Fruit fly (Drosophila melanogaster) whole organism: ENCODE data around the gene CG10317.

Source experiments
- CG8478 ChIP-seq: fragments of >200 bp; optimal IDR thresholded peaks from 2 replicates; lab custom pipeline; 2018; ENCODE audit warnings: inconsistent platforms
- Dll ChIP-seq: fragments of >200 bp; optimal IDR thresholded peaks from 2 replicates; lab custom pipeline; 2017
- EcR ChIP-seq, 2 experiments: fragments of >200 bp; optimal IDR thresholded peaks; 2 replicates each; lab custom pipeline; 2017; ENCODE audit warnings: missing biosample characterization in 2 of 2, missing genetic modification characterization in 2 of 2, missing genetic modification reagents in 2 of 2
- pan ChIP-seq: fragments of >200 bp; optimal IDR thresholded peaks from 2 replicates; lab custom pipeline; 2017
- psq ChIP-seq: fragments of >200 bp; optimal IDR thresholded peaks from 2 replicates; lab custom pipeline; 2017
- usp ChIP-seq: fragments of >200 bp; optimal IDR thresholded peaks from 2 replicates; lab custom pipeline; 2017; ENCODE audit warnings: missing biosample characterization, missing genetic modification characterization, mixed read lengths

- TF ChIP-seq pan (lab: Kevin White, UChicago) (no peak), Dll (no peak), usp (GFP tag; lab: Kevin White, UChicago) (no peak), psq (lab: Kevin White, UChicago) (no peak), CG8478 (lab: Kevin White, UChicago) (no peak), EcR (GFP tag; optimal IDR thresholded peaks at IDR 0.05; lab: Kevin White, UChicago) (no peak)
Observed at dm6 chr3R:16349111-16349655, 21.1 kb downstream of the CG10317 start, which contains the start of the genes CG14879 and Manf.
